Worm (Caenorhabditis elegans) whole organism, L2 larva: ENCODE results near the gene C34C12.12.

Experiments used
- C34F6.9 ChIP-seq: fragments of 150-350 bp; optimal IDR thresholded peaks from 2 replicates; lab custom pipeline; 2014; ENCODE audit warnings: missing biosample characterization, missing genetic modification characterization
- F13H6.1 ChIP-seq: sonication (generic microtip); optimal IDR thresholded peaks from 2 replicates; lab custom pipeline; 2016; ENCODE audit warnings: missing genetic modification characterization, missing compliant biosample characterization
- R02D3.7 ChIP-seq: fragments of 150-350 bp; optimal IDR thresholded peaks from 2 replicates; lab custom pipeline; 2014; ENCODE audit warnings: missing biosample characterization, missing genetic modification characterization
- Y55F3AM.14 ChIP-seq: fragments of 200-800 bp; sonication (Bioruptor generic); optimal IDR thresholded peaks from 2 replicates; lab custom pipeline; 2018; ENCODE audit warnings: mild to moderate bottlenecking, missing genetic modification characterization, missing compliant biosample characterization
- ZK546.5 ChIP-seq: sonication (generic microtip); optimal IDR thresholded peaks from 2 replicates; lab custom pipeline; 2017; ENCODE audit warnings: missing biosample characterization, missing genetic modification characterization
- alr-1 ChIP-seq: fragments of 150-350 bp; optimal IDR thresholded peaks from 2 replicates; lab custom pipeline; 2014; ENCODE audit warnings: missing biosample characterization, missing genetic modification characterization
- ama-1 ChIP-seq: fragments of 150-350 bp; optimal IDR thresholded peaks from 2 replicates; lab custom pipeline; 2018; ENCODE audit warnings: inconsistent platforms
- ceh-16 ChIP-seq: fragments of 150-350 bp; optimal IDR thresholded peaks from 2 replicates; lab custom pipeline; 2014; ENCODE audit warnings: missing biosample characterization, missing genetic modification characterization
- crh-2 ChIP-seq: sonication (generic microtip); optimal IDR thresholded peaks from 2 replicates; lab custom pipeline; 2017; ENCODE audit warnings: missing biosample characterization, missing genetic modification characterization
- dmd-4 ChIP-seq: sonication (generic microtip); optimal IDR thresholded peaks from 2 replicates; lab custom pipeline; 2017; ENCODE audit warnings: missing biosample characterization, missing genetic modification characterization
- egl-27 ChIP-seq: sonication (generic microtip); optimal IDR thresholded peaks from 3 replicates; lab custom pipeline; 2017; ENCODE audit warnings: missing biosample characterization, missing genetic modification reagents, missing genetic modification characterization
- elt-3 ChIP-seq: sonication (generic microtip); optimal IDR thresholded peaks from 2 replicates; lab custom pipeline; 2017; ENCODE audit warnings: missing biosample characterization, missing genetic modification characterization
- fos-1 ChIP-seq: fragments of 150-350 bp; optimal IDR thresholded peaks from 2 replicates; lab custom pipeline; 2014; ENCODE audit warnings: missing biosample characterization, missing genetic modification characterization
- gmeb-1 ChIP-seq: fragments of 150-350 bp; optimal IDR thresholded peaks from 2 replicates; lab custom pipeline; 2014; ENCODE audit warnings: missing biosample characterization, missing genetic modification characterization
- lin-11 ChIP-seq: fragments of 150-350 bp; sonication (generic microtip); optimal IDR thresholded peaks from 2 replicates; lab custom pipeline; 2014; ENCODE audit warnings: missing biosample characterization, missing genetic modification characterization, inconsistent platforms, mixed read lengths
- lin-39 ChIP-seq: fragments of 150-350 bp; optimal IDR thresholded peaks from 2 replicates; lab custom pipeline; 2014; ENCODE audit warnings: missing biosample characterization, missing genetic modification reagents, missing genetic modification characterization
- lsy-2 ChIP-seq, 2 experiments: fragments of 150-350 bp in 1 of 2; sonication (generic microtip) in 1 of 2; optimal IDR thresholded peaks; 2 replicates each; lab custom pipeline; 2014 to 2017; ENCODE audit warnings: missing biosample characterization in 2 of 2, missing genetic modification characterization in 2 of 2
- mab-5 ChIP-seq: fragments of 150-350 bp; optimal IDR thresholded peaks from 2 replicates; lab custom pipeline; 2014; ENCODE audit warnings: missing biosample characterization, missing genetic modification characterization
- mdl-1 ChIP-seq, 2 experiments: fragments of 150-350 bp in 1 of 2; sonication (generic microtip) in 1 of 2; optimal IDR thresholded peaks; 2 replicates each; lab custom pipeline; 2017; ENCODE audit warnings: missing biosample characterization in 2 of 2, missing genetic modification characterization in 2 of 2
- nhr-10 ChIP-seq: sonication (generic microtip); optimal IDR thresholded peaks from 2 replicates; lab custom pipeline; 2017; ENCODE audit warnings: missing biosample characterization, missing genetic modification characterization
- nhr-11 ChIP-seq: fragments of 150-350 bp; optimal IDR thresholded peaks from 2 replicates; lab custom pipeline; 2014; ENCODE audit warnings: missing biosample characterization, missing genetic modification characterization
- nhr-12 ChIP-seq: fragments of 150-350 bp; optimal IDR thresholded peaks from 2 replicates; lab custom pipeline; 2014; ENCODE audit warnings: missing biosample characterization, missing genetic modification characterization
- nhr-129 ChIP-seq: fragments of 150-350 bp; optimal IDR thresholded peaks from 2 replicates; lab custom pipeline; 2014; ENCODE audit warnings: missing biosample characterization, missing genetic modification characterization
- nhr-21 ChIP-seq: fragments of 150-350 bp; optimal IDR thresholded peaks from 2 replicates; lab custom pipeline; 2014; ENCODE audit warnings: missing biosample characterization, missing genetic modification characterization
- nhr-237 ChIP-seq: fragments of 150-350 bp; optimal IDR thresholded peaks from 2 replicates; lab custom pipeline; 2014; ENCODE audit warnings: missing biosample characterization, missing genetic modification characterization
- nhr-25 ChIP-seq: fragments of 150-350 bp; sonication (generic microtip); optimal IDR thresholded peaks from 3 replicates; lab custom pipeline; 2014; ENCODE audit warnings: missing biosample characterization, missing genetic modification characterization
- peb-1 ChIP-seq: fragments of 150-350 bp; optimal IDR thresholded peaks from 2 replicates; lab custom pipeline; 2014; ENCODE audit warnings: missing biosample characterization, missing genetic modification characterization
- sem-4 ChIP-seq: fragments of 150-350 bp; optimal IDR thresholded peaks from 2 replicates; lab custom pipeline; 2014; ENCODE audit warnings: missing biosample characterization, missing genetic modification reagents, missing genetic modification characterization
- skn-1 ChIP-seq: sonication (generic microtip); optimal IDR thresholded peaks from 2 replicates; lab custom pipeline; 2017; ENCODE audit warnings: missing biosample characterization, missing genetic modification characterization
- sma-3 ChIP-seq: sonication (generic microtip); optimal IDR thresholded peaks from 2 replicates; lab custom pipeline; 2016; ENCODE audit warnings: missing genetic modification reagents, missing genetic modification characterization, missing compliant biosample characterization
- snpc-4 ChIP-seq: fragments of 150-350 bp; optimal IDR thresholded peaks from 2 replicates; lab custom pipeline; 2014; ENCODE audit warnings: missing biosample characterization, missing genetic modification characterization
- unc-39 ChIP-seq: fragments of 150-350 bp; optimal IDR thresholded peaks from 2 replicates; lab custom pipeline; 2014; ENCODE audit warnings: missing biosample characterization, missing genetic modification characterization
- unc-55 ChIP-seq: fragments of 150-350 bp; sonication (generic microtip); optimal IDR thresholded peaks from 3 replicates; lab custom pipeline; 2014; ENCODE audit warnings: missing biosample characterization, missing genetic modification reagents, missing genetic modification characterization
- unc-62 ChIP-seq: fragments of 150-350 bp; optimal IDR thresholded peaks from 2 replicates; lab custom pipeline; 2014; ENCODE audit warnings: missing biosample characterization, missing genetic modification reagents, missing genetic modification characterization
- ztf-1 ChIP-seq: fragments of 200-800 bp; sonication (Bioruptor generic); conservative IDR thresholded peaks from 2 replicates; pipeline ENCODE4 v1.3.6; 2022; ENCODE audit warnings: missing genetic modification characterization, missing compliant biosample characterization
- ztf-11 ChIP-seq: sonication (generic microtip); optimal IDR thresholded peaks from 2 replicates; lab custom pipeline; 2017; ENCODE audit warnings: missing biosample characterization, missing genetic modification characterization

C34C12.12 gene

ce11 chrIII:3475014-3475413, 22.0 kb downstream of the C34C12.12 start:
- TF ChIP-seq unc-62 = no peak
- TF ChIP-seq mab-5 (tag; lab: Kevin White, UChicago) = no peak
- no peak for TF ChIP-seq F13H6.1 (tag; lab: Kevin White, UChicago)
- peak; percentile 79 for TF ChIP-seq fos-1

- TF ChIP-seq nhr-237 (no peak), sma-3 (GFP tag; lab: Kevin White, UChicago) (no peak), ztf-1 (no peak), unc-55 (no peak), nhr-12 (tag; lab: Kevin White, UChicago) (no peak), R02D3.7 (tag; lab: Kevin White, UChicago) (no peak), F13H6.1 (tag; lab: Kevin White, UChicago) (no peak), lin-11 (tag; lab: Kevin White, UChicago) (no peak)
These were observed 22.5 kb downstream of the C34C12.12 start, which contains the start of gene C34C12.9 for ce11 chrIII:3475497-3475896. TSS of gene C34C12.9 (minus strand) at chrIII:3475512.

ce11 chrIII:3476245-3476644, 23.3 kb downstream of the C34C12.12 start:
- TF ChIP-seq unc-62 = no peak
- TF ChIP-seq mdl-1 (tag; optimal IDR thresholded peaks at IDR 0.05; lab: Kevin White, UChicago) = no peak
- TF ChIP-seq ceh-16 (tag; lab: Kevin White, UChicago) = no peak
- no peak for TF ChIP-seq lin-39 (tag; lab: Kevin White, UChicago)
- TF ChIP-seq lsy-2 (tag; optimal IDR thresholded peaks at IDR 0.05; lab: Kevin White, UChicago) = peak in 1 of 2 experiments; percentile 39
- TF ChIP-seq R02D3.7 (tag; lab: Kevin White, UChicago) = no peak
- TF ChIP-seq unc-55 = peak; percentile 29
- no peak for TF ChIP-seq crh-2 (tag; lab: Kevin White, UChicago)
- TF ChIP-seq ama-1 (lab: Kevin White, UChicago) = no peak
- TF ChIP-seq nhr-11 (tag; lab: Kevin White, UChicago) = no peak
- TF ChIP-seq dmd-4 = no peak
- TF ChIP-seq mab-5 (tag; lab: Kevin White, UChicago) = no peak
- peak; percentile 0 for TF ChIP-seq gmeb-1 (tag; lab: Kevin White, UChicago)
- no peak for TF ChIP-seq fos-1
- TF ChIP-seq snpc-4 = no peak
- no peak for TF ChIP-seq nhr-21 (tag; lab: Kevin White, UChicago)
- no peak for TF ChIP-seq elt-3 (tag; lab: Kevin White, UChicago)
- peak; percentile 6 for TF ChIP-seq C34F6.9 (tag; lab: Kevin White, UChicago)
- TF ChIP-seq nhr-10 = no peak
- TF ChIP-seq ztf-11 (tag; lab: Kevin White, UChicago) = no peak
- no peak for TF ChIP-seq ztf-1
- TF ChIP-seq unc-39 (tag; lab: Kevin White, UChicago) = no peak
- no peak for TF ChIP-seq peb-1
- no peak for TF ChIP-seq sem-4 (tag; lab: Kevin White, UChicago)
- no peak for TF ChIP-seq egl-27 (tag; lab: Kevin White, UChicago)
- no peak for TF ChIP-seq ZK546.5 (tag; lab: Kevin White, UChicago)
- no peak for TF ChIP-seq alr-1 (tag; lab: Kevin White, UChicago)
- peak; percentile 60 for TF ChIP-seq sma-3 (GFP tag; lab: Kevin White, UChicago)
- TF ChIP-seq skn-1 (tag; lab: Kevin White, UChicago) = no peak

ce11 chrIII:3477375-3477774, 24.4 kb downstream of the C34C12.12 start:
- TF ChIP-seq peb-1 = no peak
- TF ChIP-seq nhr-11 (tag; lab: Kevin White, UChicago) = no peak
- TF ChIP-seq egl-27 (tag; lab: Kevin White, UChicago) = no peak
- no peak for TF ChIP-seq ztf-11 (tag; lab: Kevin White, UChicago)
- no peak for TF ChIP-seq ceh-16 (tag; lab: Kevin White, UChicago)
- no peak for TF ChIP-seq Y55F3AM.14
- TF ChIP-seq R02D3.7 (tag; lab: Kevin White, UChicago) = no peak
- TF ChIP-seq fos-1 = no peak
- TF ChIP-seq nhr-25 (tag; lab: Kevin White, UChicago) = no peak
- TF ChIP-seq unc-55 = no peak
- no peak for TF ChIP-seq C34F6.9 (tag; lab: Kevin White, UChicago)
- TF ChIP-seq nhr-129 (tag; lab: Kevin White, UChicago) = no peak
- no peak for TF ChIP-seq ztf-1
- no peak for TF ChIP-seq F13H6.1 (tag; lab: Kevin White, UChicago)
